Worm (Caenorhabditis elegans) whole organism, midembryonic: ENCODE results near the gene F14D7.1.

Source experiments
- T22C8.4 ChIP-seq: fragments of 200-800 bp; sonication (Bioruptor generic); IDR thresholded peaks from 2 replicates; pipeline ENCODE4 v1.3.6; 2022; ENCODE audit warnings: missing genetic modification characterization, missing compliant biosample characterization
- cog-1 ChIP-seq: sonication (generic microtip); optimal IDR thresholded peaks from 2 replicates; lab custom pipeline; 2016; ENCODE audit warnings: missing genetic modification characterization, missing compliant biosample characterization
- flt-1 ChIP-seq: fragments of 200-800 bp; sonication (Bioruptor generic); IDR thresholded peaks from 2 replicates; pipeline ENCODE4 v1.3.6; 2022; ENCODE audit warnings: missing genetic modification characterization, missing compliant biosample characterization
- klf-2 ChIP-seq: fragments of 200-800 bp; sonication (Bioruptor generic); conservative IDR thresholded peaks from 2 replicates; pipeline ENCODE4 v1.3.6; 2022; ENCODE audit warnings: missing genetic modification reagents, missing genetic modification characterization, missing compliant biosample characterization
- med-1 ChIP-seq: sonication (generic microtip); optimal IDR thresholded peaks from 2 replicates; lab custom pipeline; 2017; ENCODE audit warnings: missing genetic modification characterization, mild to moderate bottlenecking, missing compliant biosample characterization, antibody characterized with exemption, missing genetic modification reagents; ENCODE audit not compliant: insufficient read depth
- ref-1 ChIP-seq: fragments of 200-800 bp; sonication (Bioruptor generic); conservative IDR thresholded peaks from 2 replicates; pipeline ENCODE4 v1.3.6; 2022; ENCODE audit warnings: missing genetic modification reagents, missing genetic modification characterization, missing compliant biosample characterization
- tab-1 ChIP-seq: fragments of 200-800 bp; sonication (Bioruptor generic); IDR thresholded peaks from 2 replicates; pipeline ENCODE4 v1.3.6; 2022; ENCODE audit warnings: missing genetic modification characterization, missing compliant biosample characterization
- ztf-23 ChIP-seq: fragments of 200-800 bp; sonication (Bioruptor generic); IDR thresholded peaks from 2 replicates; pipeline ENCODE4 v1.3.6; 2022; ENCODE audit warnings: missing genetic modification reagents, missing genetic modification characterization, missing compliant biosample characterization
- ztf-29 ChIP-seq: fragments of 200-800 bp; sonication (Bioruptor generic); IDR thresholded peaks from 2 replicates; pipeline ENCODE4 v1.3.6; 2022; ENCODE audit warnings: missing genetic modification reagents, missing genetic modification characterization, missing compliant biosample characterization

F14D7.1 gene

DNA sequence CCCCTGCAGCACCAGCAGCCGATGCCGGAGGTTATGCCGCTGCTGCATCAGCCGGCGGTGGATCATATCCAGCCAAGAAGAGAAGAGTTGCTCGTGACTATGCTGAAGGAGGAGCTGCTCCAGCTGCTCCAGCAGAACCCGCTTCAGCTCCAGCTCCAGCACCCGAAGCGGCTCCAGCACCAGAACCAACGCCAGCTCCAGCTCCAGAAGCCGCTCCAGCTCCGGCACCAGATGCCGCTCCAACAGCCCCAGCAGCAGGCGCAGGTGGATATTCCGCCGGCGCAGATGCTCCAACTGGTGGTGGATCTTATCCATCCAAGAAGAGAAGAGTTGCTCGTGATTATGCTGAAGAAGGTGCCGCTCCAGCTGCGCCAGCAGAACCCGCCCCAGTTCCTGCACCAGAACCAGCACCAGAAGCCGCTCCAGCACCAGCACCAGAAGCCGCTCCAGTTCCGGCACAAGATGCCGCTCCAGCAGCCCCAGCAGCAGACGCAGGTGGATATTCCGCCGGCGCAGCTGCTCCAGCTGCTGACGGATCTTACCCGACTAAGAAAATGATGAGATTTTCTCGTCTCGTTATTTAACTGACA lies 31.6 kb upstream of the F14D7.1 start:
- TF ChIP-seq ztf-29 (no peak), T22C8.4 (GFP tag; lab: Robert Waterston, UW) (no peak), ztf-23 (GFP tag; lab: Robert Waterston, UW) (no peak), med-1 (GFP tag; lab: Kevin White, UChicago) (no peak), tab-1 (GFP tag; lab: Robert Waterston, UW) (no peak), flt-1 (GFP tag; lab: Robert Waterston, UW) (no peak), cog-1 (tag; lab: Kevin White, UChicago) (no peak), klf-2 (no peak), ref-1 (no peak)

DNA sequence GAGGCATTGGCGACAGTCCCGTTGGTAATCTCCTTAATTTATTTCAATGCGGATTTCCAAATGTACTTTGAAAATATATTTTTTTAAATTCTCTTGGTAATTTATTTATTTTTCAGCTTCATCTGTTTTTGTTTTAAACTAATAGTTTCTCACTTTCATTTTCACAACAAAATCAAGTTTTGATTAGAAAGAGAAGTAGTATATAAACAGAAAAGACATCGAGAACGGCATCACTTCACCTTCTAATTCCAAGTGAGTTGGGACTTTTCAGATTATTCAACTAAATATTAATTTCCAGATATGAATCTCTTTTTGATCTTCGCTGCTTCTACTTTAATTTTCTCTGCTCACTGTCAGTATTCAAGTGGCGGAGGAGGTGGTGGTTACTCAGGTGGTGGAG lies 31.0 kb upstream of the F14D7.1 start, which contains the start of gene F47B8.14:
TSS of gene F47B8.14 (plus strand) at position 301 of the 400 bp plus-strand sequence.
- TF ChIP-seq tab-1 (GFP tag; lab: Robert Waterston, UW) (no peak), flt-1 (GFP tag; lab: Robert Waterston, UW) (no peak), ztf-23 (GFP tag; lab: Robert Waterston, UW) (no peak), ref-1 (no peak), cog-1 (tag; lab: Kevin White, UChicago) (no peak), ztf-29 (no peak), klf-2 (no peak), T22C8.4 (GFP tag; lab: Robert Waterston, UW) (no peak), med-1 (GFP tag; lab: Kevin White, UChicago) (no peak)

DNA sequence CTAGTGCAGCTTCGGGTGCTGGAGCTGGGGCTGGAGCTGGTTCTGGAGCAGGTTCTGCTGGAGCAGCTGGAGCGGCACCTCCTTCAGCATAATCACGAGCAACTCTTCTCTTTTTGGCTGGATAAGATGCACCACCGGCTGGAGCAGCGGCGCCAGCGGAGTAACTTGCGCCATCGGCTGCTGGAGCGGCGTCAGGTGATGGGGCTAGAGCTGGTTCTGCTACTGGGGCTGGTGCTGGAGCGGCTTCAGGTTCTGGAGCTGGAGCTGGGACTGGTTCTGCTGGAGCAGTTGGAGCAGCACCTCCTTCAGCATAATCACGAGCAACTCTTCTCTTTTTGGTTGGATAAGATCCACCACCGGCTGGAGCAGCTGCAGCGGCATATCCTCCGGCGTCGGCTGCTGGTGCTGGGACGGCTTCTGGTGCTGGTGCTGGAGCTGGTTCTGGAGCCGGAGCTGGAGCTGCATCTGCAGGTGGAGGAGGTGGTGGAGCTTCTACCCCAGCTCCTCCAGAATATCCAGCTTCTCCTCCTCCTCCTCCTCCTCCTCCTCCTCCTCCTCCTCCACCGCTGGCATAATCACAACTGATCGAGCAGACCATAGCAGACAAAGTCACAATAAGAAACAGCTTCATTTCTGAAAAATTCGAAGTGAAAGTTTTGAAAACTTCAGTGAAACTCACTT lies 30.0 kb upstream of the F14D7.1 start, which contains the start of gene F47B8.13:
TSS of gene F47B8.13 (minus strand) at position 631 of the 681 bp plus-strand sequence.
- TF ChIP-seq ztf-29 (no peak), med-1 (GFP tag; lab: Kevin White, UChicago) (no peak), ref-1 (no peak), flt-1 (GFP tag; lab: Robert Waterston, UW) (no peak), klf-2 (no peak), tab-1 (GFP tag; lab: Robert Waterston, UW) (no peak), cog-1 (tag; lab: Kevin White, UChicago) (no peak), T22C8.4 (GFP tag; lab: Robert Waterston, UW) (no peak), ztf-23 (GFP tag; lab: Robert Waterston, UW) (no peak)

ce11 chrV:14317621-14318020 lies 28.4 kb upstream of the F14D7.1 start:
- TF ChIP-seq ztf-29 (no peak), med-1 (GFP tag; lab: Kevin White, UChicago) (no peak), tab-1 (GFP tag; lab: Robert Waterston, UW) (no peak), ref-1 (no peak), cog-1 (tag; lab: Kevin White, UChicago) (no peak), flt-1 (GFP tag; lab: Robert Waterston, UW) (no peak), T22C8.4 (GFP tag; lab: Robert Waterston, UW) (no peak), klf-2 (no peak), ztf-23 (GFP tag; lab: Robert Waterston, UW) (no peak)

DNA sequence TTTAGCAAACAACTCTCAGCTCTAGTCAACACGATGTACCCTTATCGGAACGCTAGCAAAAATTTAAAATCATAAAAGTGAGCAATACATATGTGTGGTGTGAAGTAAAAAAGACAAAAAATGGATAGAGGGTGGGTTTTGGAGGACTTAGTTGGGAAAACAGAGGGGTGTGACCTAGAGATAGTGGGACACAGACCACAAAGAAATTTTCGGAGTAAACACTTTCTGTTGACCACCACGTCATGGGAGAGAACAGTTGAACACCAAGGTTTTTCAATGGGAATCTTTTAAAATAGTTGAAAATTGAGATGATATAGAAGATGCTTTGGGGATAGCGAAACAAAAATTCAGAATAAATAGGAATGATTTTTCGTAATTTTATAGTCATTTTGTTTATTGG lies 27.9 kb upstream of the F14D7.1 start:
- no peak for TF ChIP-seq cog-1 (tag; lab: Kevin White, UChicago)
- no peak for TF ChIP-seq flt-1 (GFP tag; lab: Robert Waterston, UW)
- TF ChIP-seq T22C8.4 (GFP tag; lab: Robert Waterston, UW) = no peak
- no peak for TF ChIP-seq ztf-23 (GFP tag; lab: Robert Waterston, UW)
- no peak for TF ChIP-seq klf-2
- TF ChIP-seq tab-1 (GFP tag; lab: Robert Waterston, UW) = no peak
- TF ChIP-seq med-1 (GFP tag; lab: Kevin White, UChicago) = no peak
- TF ChIP-seq ref-1 = no peak
- TF ChIP-seq ztf-29 = no peak

- no peak for TF ChIP-seq tab-1 (GFP tag; lab: Robert Waterston, UW)
- no peak for TF ChIP-seq ztf-29
- no peak for TF ChIP-seq ref-1
- no peak for TF ChIP-seq T22C8.4 (GFP tag; lab: Robert Waterston, UW)
- TF ChIP-seq ztf-23 (GFP tag; lab: Robert Waterston, UW) = no peak
- no peak for TF ChIP-seq cog-1 (tag; lab: Kevin White, UChicago)
- TF ChIP-seq klf-2 = no peak
- no peak for TF ChIP-seq flt-1 (GFP tag; lab: Robert Waterston, UW)
- TF ChIP-seq med-1 (GFP tag; lab: Kevin White, UChicago) = no peak
Measured at ce11 chrV:14316525-14316924, 27.3 kb upstream of the F14D7.1 start, which contains the start of gene F47B8.2. TSS of gene F47B8.2 (minus strand) at chrV:14316625.

DNA sequence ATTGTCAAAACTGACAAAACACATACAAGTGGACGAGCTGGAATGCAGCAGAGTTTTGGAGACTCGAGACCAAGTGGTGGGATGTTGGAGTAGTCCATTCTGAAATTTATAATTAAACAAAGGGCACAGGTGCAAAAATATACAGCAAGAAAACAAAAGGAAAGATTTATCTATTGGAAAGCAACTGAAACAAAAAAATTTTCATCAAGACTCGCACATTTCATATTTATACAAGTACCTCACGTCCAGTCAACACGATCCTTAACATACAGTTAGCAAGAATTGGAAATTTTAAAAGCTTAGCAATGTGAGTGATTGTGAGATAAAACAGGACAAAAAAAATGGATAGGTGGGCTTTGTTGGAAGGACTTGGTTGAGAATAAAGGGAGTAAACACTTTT lies 25.0 kb upstream of the F14D7.1 start, which contains the start of gene F47B8.1:
TSS of gene F47B8.1 (minus strand) at position 101 of the 400 bp plus-strand sequence.
- TF ChIP-seq ztf-29 (no peak), flt-1 (GFP tag; lab: Robert Waterston, UW) (no peak), med-1 (GFP tag; lab: Kevin White, UChicago) (no peak), ztf-23 (GFP tag; lab: Robert Waterston, UW) (no peak), ref-1 (no peak), T22C8.4 (GFP tag; lab: Robert Waterston, UW) (no peak), tab-1 (GFP tag; lab: Robert Waterston, UW) (no peak), klf-2 (no peak), cog-1 (tag; lab: Kevin White, UChicago) (no peak)

- TF ChIP-seq klf-2 = no peak
- TF ChIP-seq med-1 (GFP tag; lab: Kevin White, UChicago) = no peak
- no peak for TF ChIP-seq tab-1 (GFP tag; lab: Robert Waterston, UW)
- no peak for TF ChIP-seq flt-1 (GFP tag; lab: Robert Waterston, UW)
- no peak for TF ChIP-seq ztf-29
- TF ChIP-seq ztf-23 (GFP tag; lab: Robert Waterston, UW) = no peak
- no peak for TF ChIP-seq cog-1 (tag; lab: Kevin White, UChicago)
- no peak for TF ChIP-seq ref-1
- no peak for TF ChIP-seq T22C8.4 (GFP tag; lab: Robert Waterston, UW)
Measured at ce11 chrV:14312695-14313094, 23.4 kb upstream of the F14D7.1 start, which contains the start of gene F14D7.8. TSS of gene F14D7.8 (minus strand) at chrV:14312795.

DNA sequence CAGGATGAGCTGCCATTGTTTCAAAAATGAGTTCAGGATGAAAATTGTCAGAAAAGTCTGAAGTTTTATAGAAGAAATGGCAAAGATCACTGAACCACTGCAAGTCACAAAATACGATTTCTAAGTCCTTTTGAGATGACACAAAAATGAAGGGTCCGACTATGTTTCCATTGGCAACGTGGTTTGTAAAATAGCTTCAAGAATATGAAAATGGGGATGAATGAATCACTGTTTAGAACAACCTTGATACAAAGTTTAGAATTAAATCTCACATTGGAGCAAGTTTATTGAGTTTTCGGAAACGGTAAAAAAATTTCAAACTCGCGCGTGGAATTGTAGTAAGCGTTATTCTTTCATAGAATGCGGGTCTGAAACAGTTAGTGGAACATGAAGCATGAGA lies 21.9 kb upstream of the F14D7.1 start, which contains the start of gene ddn-3:
TSS of gene ddn-3 (minus strand) at position 101 of the 400 bp plus-strand sequence.
- TF ChIP-seq med-1 (GFP tag; lab: Kevin White, UChicago) (no peak), flt-1 (GFP tag; lab: Robert Waterston, UW) (no peak), ref-1 (no peak), klf-2 (no peak), ztf-29 (no peak), cog-1 (tag; lab: Kevin White, UChicago) (no peak), tab-1 (GFP tag; lab: Robert Waterston, UW) (no peak), T22C8.4 (GFP tag; lab: Robert Waterston, UW) (no peak), ztf-23 (GFP tag; lab: Robert Waterston, UW) (no peak)
